Worm (Caenorhabditis elegans) whole organism, mixed stage, embryonic: ENCODE results near the gene idpa-2.

ENCODE experiments used
- lsy-2 ChIP-seq: fragments of 150-350 bp; optimal IDR thresholded peaks from 2 replicates; lab custom pipeline; 2014; ENCODE audit warnings: missing biosample characterization, missing genetic modification characterization
- nhr-12 ChIP-seq: fragments of 150-350 bp; optimal IDR thresholded peaks from 2 replicates; lab custom pipeline; 2014; ENCODE audit warnings: missing biosample characterization, missing genetic modification characterization
- nhr-237 ChIP-seq: fragments of 150-350 bp; optimal IDR thresholded peaks from 2 replicates; lab custom pipeline; 2014; ENCODE audit warnings: missing biosample characterization, missing genetic modification characterization
- nhr-28 ChIP-seq: fragments of 150-350 bp; optimal IDR thresholded peaks from 2 replicates; lab custom pipeline; 2014; ENCODE audit warnings: missing biosample characterization, missing genetic modification characterization
- nhr-76 ChIP-seq: sonication (generic microtip); optimal IDR thresholded peaks from 2 replicates; lab custom pipeline; 2017; ENCODE audit warnings: missing biosample characterization, missing genetic modification characterization
- snpc-4 ChIP-seq: fragments of 150-350 bp; optimal IDR thresholded peaks from 2 replicates; lab custom pipeline; 2014; ENCODE audit warnings: missing biosample characterization, missing genetic modification characterization
- unc-39 ChIP-seq: fragments of 150-350 bp; optimal IDR thresholded peaks from 2 replicates; lab custom pipeline; 2014; ENCODE audit warnings: missing biosample characterization, missing genetic modification characterization
- unc-62 ChIP-seq: fragments of 150-350 bp; optimal IDR thresholded peaks from 2 replicates; lab custom pipeline; 2014; ENCODE audit warnings: missing biosample characterization, missing genetic modification reagents, missing genetic modification characterization
- zip-8 ChIP-seq: fragments of 150-350 bp; optimal IDR thresholded peaks from 2 replicates; lab custom pipeline; 2014; ENCODE audit warnings: missing biosample characterization, missing genetic modification characterization
- ztf-11 ChIP-seq: fragments of 150-350 bp; optimal IDR thresholded peaks from 2 replicates; lab custom pipeline; 2014; ENCODE audit warnings: missing biosample characterization, missing genetic modification characterization

DNA sequence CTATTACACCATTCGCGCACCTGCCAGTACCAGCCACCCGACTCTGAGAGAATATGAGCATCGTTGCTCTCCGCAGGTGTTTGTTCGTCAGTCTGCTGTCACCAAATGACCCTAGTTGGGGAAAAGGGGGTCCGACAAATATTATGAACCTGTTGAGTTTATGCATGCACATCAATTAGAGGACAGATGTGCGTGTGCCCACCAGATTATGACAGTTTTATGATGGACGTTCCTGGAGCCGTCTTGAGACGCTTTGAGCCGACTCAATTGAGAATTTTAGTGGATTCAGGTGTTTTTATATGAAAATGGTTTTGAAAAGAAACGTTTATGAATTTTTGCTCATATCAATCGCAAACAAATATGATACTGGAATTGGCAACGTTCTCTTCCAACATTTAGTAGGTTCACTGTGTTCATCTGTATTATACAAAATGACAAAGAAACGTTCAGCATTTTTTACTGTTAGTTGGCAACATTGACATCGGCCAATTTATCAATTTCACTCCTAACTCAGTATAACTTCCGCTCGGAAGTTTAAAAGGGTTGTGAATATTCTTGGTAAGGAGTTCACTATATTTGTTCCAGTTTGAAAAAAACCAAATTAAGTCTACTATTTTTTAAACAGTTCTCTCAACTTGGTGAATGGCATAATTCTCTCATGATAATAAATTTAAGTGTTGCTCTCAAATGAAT is 45.1 kb downstream of the idpa-2 start:
- no peak for TF ChIP-seq nhr-28 (tag; lab: Kevin White, UChicago)
- no peak for TF ChIP-seq nhr-76
- no peak for TF ChIP-seq lsy-2
- TF ChIP-seq snpc-4 (tag; lab: Kevin White, UChicago), result no peak
- no peak for TF ChIP-seq nhr-12 (tag; lab: Kevin White, UChicago)
- no peak for TF ChIP-seq unc-39
- no peak for TF ChIP-seq ztf-11 (tag; lab: Kevin White, UChicago)
- TF ChIP-seq nhr-237 (tag; lab: Kevin White, UChicago), result no peak
- peak; percentile 78 for TF ChIP-seq unc-62 (GFP tag; lab: Kevin White, UChicago)
- no peak for TF ChIP-seq zip-8 (tag; lab: Kevin White, UChicago)
